Fruit fly (Drosophila melanogaster) Kc167 (cell line): ENCODE data around the gene TpnC25D.

Experiments used
- Myc ChIP-seq: fragments of >200 bp; optimal IDR thresholded peaks from 2 replicates; lab custom pipeline; 2017; ENCODE audit warnings: missing external identifiers
- Sin3A ChIP-seq: fragments of >200 bp; optimal IDR thresholded peaks from 2 replicates; lab custom pipeline; 2018; ENCODE audit warnings: missing external identifiers
- insv ChIP-seq: fragments of >200 bp; optimal IDR thresholded peaks from 3 replicates; lab custom pipeline; 2018; ENCODE audit warnings: missing external identifiers

- TF ChIP-seq Sin3A (lab: Kevin White, UChicago) (no peak), Myc (lab: Kevin White, UChicago) (no peak), insv (no peak)
Measured at dm6 chr2L:5239433-5240278, 23.2 kb downstream of the TpnC25D start.
